Worm (Caenorhabditis elegans): Measurements from ENCODE around the gene elt-2.

- TF ChIP-seq unc-39 (tag; optimal IDR thresholded peaks at IDR 0.05): no peak
- TF ChIP-seq unc-62 (GFP tag; optimal IDR thresholded peaks at IDR 0.05): no peak
- TF ChIP-seq ztf-11 (tag; optimal IDR thresholded peaks at IDR 0.05): no peak
- no peak for TF ChIP-seq ztf-4 (tag; optimal IDR thresholded peaks at IDR 0.05)
- TF ChIP-seq lin-39 (tag; optimal IDR thresholded peaks at IDR 0.05): no peak
- TF ChIP-seq ZK546.5 (tag; optimal IDR thresholded peaks at IDR 0.05): no peak
- TF ChIP-seq skn-1 (tag; optimal IDR thresholded peaks at IDR 0.05): no peak
- TF ChIP-seq unc-55 (GFP tag; optimal IDR thresholded peaks at IDR 0.05): no peak
- TF ChIP-seq ceh-82 (tag; optimal IDR thresholded peaks at IDR 0.05): no peak
- no peak for TF ChIP-seq lsy-2 (tag; optimal IDR thresholded peaks at IDR 0.05)
- no peak for TF ChIP-seq nhr-11 (tag; optimal IDR thresholded peaks at IDR 0.05)
- TF ChIP-seq zag-1 (tag; optimal IDR thresholded peaks at IDR 0.05): no peak
- no peak for TF ChIP-seq elt-1 (tag; optimal IDR thresholded peaks at IDR 0.05)
- no peak for TF ChIP-seq aly-2 (tag; optimal IDR thresholded peaks at IDR 0.05)
Measured at ce11 chrX:10433863-10434262, 47.2 kb upstream of the elt-2 start.

Data from whole organism, L2 larva.